Worm (Caenorhabditis elegans) whole organism, L2 larva: ENCODE data around the gene T23B7.3.

ENCODE experiments used
- C34F6.9 ChIP-seq: fragments of 150-350 bp; optimal IDR thresholded peaks from 2 replicates; lab custom pipeline; 2014; ENCODE audit warnings: missing biosample characterization, missing genetic modification characterization
- F13H6.1 ChIP-seq: sonication (generic microtip); optimal IDR thresholded peaks from 2 replicates; lab custom pipeline; 2016; ENCODE audit warnings: missing genetic modification characterization, missing compliant biosample characterization
- ZK546.5 ChIP-seq: sonication (generic microtip); optimal IDR thresholded peaks from 2 replicates; lab custom pipeline; 2017; ENCODE audit warnings: missing biosample characterization, missing genetic modification characterization
- ceh-82 ChIP-seq: fragments of 150-350 bp; optimal IDR thresholded peaks from 2 replicates; lab custom pipeline; 2014; ENCODE audit warnings: missing biosample characterization, missing genetic modification characterization
- egl-27 ChIP-seq: sonication (generic microtip); optimal IDR thresholded peaks from 3 replicates; lab custom pipeline; 2017; ENCODE audit warnings: missing biosample characterization, missing genetic modification reagents, missing genetic modification characterization
- elt-3 ChIP-seq: sonication (generic microtip); optimal IDR thresholded peaks from 2 replicates; lab custom pipeline; 2017; ENCODE audit warnings: missing biosample characterization, missing genetic modification characterization
- gmeb-1 ChIP-seq: fragments of 150-350 bp; optimal IDR thresholded peaks from 2 replicates; lab custom pipeline; 2014; ENCODE audit warnings: missing biosample characterization, missing genetic modification characterization
- lsy-2 ChIP-seq, 2 experiments: fragments of 150-350 bp in 1 of 2; sonication (generic microtip) in 1 of 2; optimal IDR thresholded peaks; 2 replicates each; lab custom pipeline; 2014 to 2017; ENCODE audit warnings: missing biosample characterization in 2 of 2, missing genetic modification characterization in 2 of 2
- nhr-23 ChIP-seq: fragments of 150-350 bp; optimal IDR thresholded peaks from 2 replicates; lab custom pipeline; 2014; ENCODE audit warnings: missing biosample characterization, missing genetic modification reagents, missing genetic modification characterization
- nhr-77 ChIP-seq: fragments of 150-350 bp; optimal IDR thresholded peaks from 2 replicates; lab custom pipeline; 2014; ENCODE audit warnings: missing biosample characterization, missing genetic modification characterization
- unc-55 ChIP-seq: fragments of 150-350 bp; sonication (generic microtip); optimal IDR thresholded peaks from 3 replicates; lab custom pipeline; 2014; ENCODE audit warnings: missing biosample characterization, missing genetic modification reagents, missing genetic modification characterization
- ztf-11 ChIP-seq: sonication (generic microtip); optimal IDR thresholded peaks from 2 replicates; lab custom pipeline; 2017; ENCODE audit warnings: missing biosample characterization, missing genetic modification characterization

DNA sequence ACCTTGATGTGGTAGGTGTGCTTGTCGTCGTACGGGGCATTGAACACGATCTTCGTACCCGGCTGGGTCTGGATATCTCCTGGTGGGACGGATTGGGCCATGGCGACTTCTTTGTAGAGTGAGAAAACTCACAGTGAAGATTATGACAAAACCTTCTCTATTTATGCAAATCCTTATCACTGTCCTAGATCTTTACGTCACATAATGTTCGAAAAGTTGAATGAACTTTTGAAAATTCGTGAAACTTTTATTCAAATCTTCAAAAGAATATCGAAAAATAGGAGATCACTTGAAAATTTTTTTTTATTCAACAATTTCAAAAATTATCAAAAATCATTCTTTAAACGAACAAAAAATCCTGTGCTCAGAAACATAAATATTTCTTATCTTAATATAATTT, 42.6 kb downstream of the T23B7.3 start, which contains the start of gene msp-33:
- TF ChIP-seq ceh-82 (tag; lab: Kevin White, UChicago) (no peak), C34F6.9 (tag; lab: Kevin White, UChicago) (no peak), F13H6.1 (tag; lab: Kevin White, UChicago) (no peak), elt-3 (tag; lab: Kevin White, UChicago) (no peak), ZK546.5 (tag; lab: Kevin White, UChicago) (no peak), lsy-2 (tag; optimal IDR thresholded peaks at IDR 0.05; lab: Kevin White, UChicago) (no peak), egl-27 (tag; lab: Kevin White, UChicago) (no peak), nhr-23 (no peak), unc-55 (GFP tag; lab: Kevin White, UChicago) (no peak), ztf-11 (no peak), gmeb-1 (tag; lab: Kevin White, UChicago) (no peak), nhr-77 (tag; lab: Kevin White, UChicago) (no peak)
